Worm (Caenorhabditis elegans) whole organism, L4 larva: Measurements from ENCODE around the gene F23F12.13.

Source experiments
- F49E8.2 ChIP-seq: sonication (generic microtip); optimal IDR thresholded peaks from 2 replicates; lab custom pipeline; 2016; ENCODE audit warnings: missing compliant biosample characterization, mild to moderate bottlenecking, missing genetic modification characterization, borderline replicate concordance
- T20F7.1 ChIP-seq: fragments of 200-800 bp; sonication (Bioruptor generic); optimal IDR thresholded peaks from 2 replicates; lab custom pipeline; 2018; ENCODE audit warnings: mild to moderate bottlenecking, missing genetic modification characterization, missing compliant biosample characterization
- Y75B8A.6 ChIP-seq: fragments of 200-800 bp; sonication (Bioruptor generic); IDR thresholded peaks from 2 replicates; pipeline ENCODE4 v1.3.6; 2022; ENCODE audit warnings: missing genetic modification reagents, missing genetic modification characterization, missing compliant biosample characterization
- ZK337.2 ChIP-seq: fragments of 200-800 bp; sonication (Bioruptor generic); IDR thresholded peaks from 2 replicates; pipeline ENCODE4 v1.3.6; 2022; ENCODE audit warnings: missing genetic modification reagents, missing genetic modification characterization, missing compliant biosample characterization
- ZK546.5 ChIP-seq, 2 experiments: sonication (generic microtip); optimal IDR thresholded peaks; 2 replicates each; lab custom pipeline; 2017; ENCODE audit warnings: missing biosample characterization in 2 of 2, missing genetic modification characterization in 2 of 2
- aha-1 ChIP-seq: fragments of 150-350 bp; peaks from one replicate; lab custom pipeline; 2014; ENCODE audit warnings: missing biosample characterization, missing genetic modification characterization
- ceh-44 ChIP-seq: fragments of 200-800 bp; sonication (Bioruptor generic); IDR thresholded peaks from 2 replicates; pipeline ENCODE4 v1.3.6; 2022; ENCODE audit warnings: missing genetic modification reagents, missing genetic modification characterization, missing compliant biosample characterization
- dpl-1 ChIP-seq: fragments of 150-350 bp; optimal IDR thresholded peaks from 2 replicates; lab custom pipeline; 2014; ENCODE audit warnings: missing biosample characterization, missing genetic modification reagents, missing genetic modification characterization
- dve-1 ChIP-seq: sonication (generic microtip); optimal IDR thresholded peaks from 2 replicates; lab custom pipeline; 2017; ENCODE audit warnings: antibody characterized with exemption, mild to moderate bottlenecking, missing genetic modification characterization, missing compliant biosample characterization; ENCODE audit not compliant: insufficient read depth
- fos-1 ChIP-seq: fragments of 150-350 bp; optimal IDR thresholded peaks from 2 replicates; lab custom pipeline; 2014; ENCODE audit warnings: missing biosample characterization, missing genetic modification characterization
- hif-1 ChIP-seq, 2 experiments: sonication (generic microtip); optimal IDR thresholded peaks; 2 replicates each; lab custom pipeline; 2016 to 2017; ENCODE audit warnings: missing compliant biosample characterization in 2 of 2, missing genetic modification characterization in 2 of 2, missing genetic modification reagents in 2 of 2, missing genotype in 2 of 2, mild to moderate bottlenecking in 1 of 2
- hlh-30 ChIP-seq: sonication (generic microtip); optimal IDR thresholded peaks from 2 replicates; lab custom pipeline; 2017; ENCODE audit warnings: antibody characterized with exemption, mild to moderate bottlenecking, missing genetic modification characterization, missing compliant biosample characterization; ENCODE audit not compliant: insufficient read depth
- lin-1 ChIP-seq: fragments of 200-800 bp; sonication (Bioruptor generic); IDR thresholded peaks from 2 replicates; pipeline ENCODE4 v1.3.6; 2022; ENCODE audit warnings: missing genetic modification reagents, missing genetic modification characterization, missing compliant biosample characterization
- lin-13 ChIP-seq: fragments of 150-350 bp; optimal IDR thresholded peaks from 2 replicates; lab custom pipeline; 2014; ENCODE audit warnings: missing biosample characterization, missing genetic modification reagents, missing genetic modification characterization
- lin-29 ChIP-seq: fragments of 200-800 bp; sonication (Bioruptor generic); IDR thresholded peaks from 2 replicates; pipeline ENCODE4 v1.3.6; 2022; ENCODE audit warnings: missing genetic modification reagents, missing genetic modification characterization, missing compliant biosample characterization
- lin-38 ChIP-seq: fragments of 200-800 bp; sonication (Bioruptor generic); IDR thresholded peaks from 2 replicates; pipeline ENCODE4 v1.3.6; 2022; ENCODE audit warnings: missing genetic modification reagents, missing genetic modification characterization, missing compliant biosample characterization
- lir-3 ChIP-seq: sonication (generic microtip); optimal IDR thresholded peaks from 2 replicates; lab custom pipeline; 2016; ENCODE audit warnings: mild to moderate bottlenecking, missing genetic modification characterization, missing compliant biosample characterization
- lsy-2 ChIP-seq, 2 experiments: fragments of 150-350 bp in 1 of 2; sonication (generic microtip) in 1 of 2; optimal IDR thresholded peaks; 2 replicates each; lab custom pipeline; 2014 to 2017; ENCODE audit warnings: missing biosample characterization in 2 of 2, missing genetic modification characterization in 2 of 2
- mdt-29 ChIP-seq: fragments of 200-800 bp; sonication (Bioruptor generic); IDR thresholded peaks from 2 replicates; pipeline ENCODE4 v1.3.6; 2022; ENCODE audit warnings: missing genetic modification reagents, missing genetic modification characterization, missing compliant biosample characterization
- mes-2 ChIP-seq: sonication (generic microtip); optimal IDR thresholded peaks from 2 replicates; lab custom pipeline; 2016; ENCODE audit warnings: missing genotype, mild to moderate bottlenecking, missing genetic modification characterization, missing compliant biosample characterization; ENCODE audit not compliant: poor library complexity, severe bottlenecking
- mxl-2 ChIP-seq: fragments of 200-800 bp; sonication (Bioruptor generic); conservative IDR thresholded peaks from 2 replicates; pipeline ENCODE4 v1.3.6; 2022; ENCODE audit warnings: missing genetic modification reagents, missing genetic modification characterization, missing compliant biosample characterization
- nhr-111 ChIP-seq: fragments of 200-800 bp; sonication (Bioruptor generic); optimal IDR thresholded peaks from 2 replicates; lab custom pipeline; 2018; ENCODE audit warnings: mild to moderate bottlenecking, missing genetic modification characterization, missing compliant biosample characterization
- nhr-48 ChIP-seq: sonication (generic microtip); optimal IDR thresholded peaks from 2 replicates; lab custom pipeline; 2016; ENCODE audit warnings: mild to moderate bottlenecking, missing genetic modification characterization, missing compliant biosample characterization
- saeg-2 ChIP-seq: fragments of 200-800 bp; sonication (Bioruptor generic); IDR thresholded peaks from 2 replicates; pipeline ENCODE4 v1.3.6; 2022; ENCODE audit warnings: missing genetic modification reagents, missing genetic modification characterization, missing compliant biosample characterization
- skn-1 ChIP-seq: fragments of 150-350 bp; optimal IDR thresholded peaks from 2 replicates; lab custom pipeline; 2014; ENCODE audit warnings: missing biosample characterization, missing genetic modification characterization
- snpc-4 ChIP-seq: fragments of 150-350 bp; optimal IDR thresholded peaks from 2 replicates; lab custom pipeline; 2014; ENCODE audit warnings: missing biosample characterization, missing genetic modification characterization
- tag-97 ChIP-seq: fragments of 200-800 bp; sonication (Bioruptor generic); IDR thresholded peaks from 2 replicates; pipeline ENCODE4 v1.3.6; 2022; ENCODE audit warnings: missing genetic modification characterization, missing compliant biosample characterization
- tra-1 ChIP-seq: fragments of 200-800 bp; sonication (Bioruptor generic); IDR thresholded peaks from 2 replicates; pipeline ENCODE4 v1.3.6; 2022; ENCODE audit warnings: missing genetic modification reagents, missing genetic modification characterization, missing compliant biosample characterization
- unc-130 ChIP-seq: sonication (generic microtip); optimal IDR thresholded peaks from 2 replicates; lab custom pipeline; 2016; ENCODE audit warnings: missing genetic modification reagents, missing genetic modification characterization, missing compliant biosample characterization
- unc-62 ChIP-seq, 3 experiments: fragments of 150-350 bp in 1 of 3; sonication (generic microtip); optimal IDR thresholded peaks in 2 of 3; peaks in 1 of 3; 1 replicate in 1 of 3; 2 replicates in 2 of 3; lab custom pipeline; 2014 to 2017; ENCODE audit warnings: missing biosample characterization in 3 of 3, missing genetic modification characterization in 3 of 3, missing genetic modification reagents in 3 of 3, missing genotype in 1 of 3
- vab-7 ChIP-seq: fragments of 200-800 bp; sonication (Bioruptor generic); IDR thresholded peaks from 2 replicates; pipeline ENCODE4 v1.3.6; 2022; ENCODE audit warnings: missing genetic modification reagents, missing genetic modification characterization, missing compliant biosample characterization
- zip-2 ChIP-seq: fragments of 150-350 bp; optimal IDR thresholded peaks from 2 replicates; lab custom pipeline; 2014; ENCODE audit warnings: missing biosample characterization, missing genetic modification characterization
- ztf-11 ChIP-seq: fragments of 150-350 bp; optimal IDR thresholded peaks from 2 replicates; lab custom pipeline; 2014; ENCODE audit warnings: missing biosample characterization, missing genetic modification characterization

The F23F12.13 gene

DNA sequence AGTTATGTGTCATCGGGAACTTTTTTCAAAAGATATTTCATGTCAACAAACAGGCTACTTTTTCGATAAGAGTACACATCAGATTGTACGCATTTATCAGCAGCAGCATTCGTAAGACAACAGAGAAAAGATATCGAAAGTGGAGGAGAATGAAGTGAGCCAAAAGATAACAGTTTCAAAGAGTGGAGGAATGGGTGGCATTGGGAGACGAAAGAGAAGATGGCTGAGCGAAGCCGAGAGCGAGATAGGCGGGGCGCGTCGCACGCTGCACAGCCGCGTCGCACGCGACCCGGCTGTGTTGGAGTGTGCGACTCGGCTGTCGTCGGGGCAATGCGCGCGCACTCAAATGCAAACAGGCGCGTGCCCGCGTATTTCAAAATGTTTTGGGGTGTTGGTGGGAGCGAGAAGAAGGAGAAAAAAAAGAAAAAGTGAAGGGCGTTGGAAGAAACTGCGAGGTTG lies 31.3 kb upstream of the F23F12.13 start (continued):
- TF ChIP-seq F49E8.2 (tag; lab: Kevin White, UChicago) (no peak), ZK546.5 (tag; optimal IDR thresholded peaks at IDR 0.05; lab: Kevin White, UChicago) (no peak), hif-1 (tag; optimal IDR thresholded peaks at IDR 0.05; lab: Kevin White, UChicago) (peak in 1 of 2 experiments; percentile 85)

DNA sequence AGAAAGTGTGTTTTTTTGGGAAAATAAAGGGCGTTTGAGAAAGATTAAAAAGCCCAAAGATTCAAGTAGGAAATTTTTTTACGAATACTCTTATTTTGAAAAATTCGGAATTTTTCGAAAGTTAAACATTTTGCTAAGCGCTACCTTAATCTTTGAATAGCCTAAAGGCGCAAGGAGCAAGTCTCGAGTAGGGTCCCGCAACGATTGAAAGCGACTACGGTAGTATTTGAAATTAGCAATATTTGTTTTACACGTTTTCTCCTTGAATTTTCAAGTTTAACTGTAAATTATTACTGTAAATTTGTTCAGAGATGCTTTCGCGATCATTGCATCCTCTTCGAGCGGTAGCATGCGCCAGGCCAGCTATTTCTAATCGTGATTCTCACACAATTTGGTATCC lies 30.6 kb upstream of the F23F12.13 start, which contains the start of gene nduf-2.2:
TSS of gene nduf-2.2 (plus strand) at position 310 of the 400 bp plus-strand sequence.
- TF ChIP-seq saeg-2 (no peak), lir-3 (no peak), fos-1 (no peak), dve-1 (no peak), skn-1 (no peak), Y75B8A.6 (GFP tag; lab: Robert Waterston, UW) (no peak), zip-2 (tag; lab: Kevin White, UChicago) (no peak), lin-38 (GFP tag; lab: Robert Waterston, UW) (no peak), ZK337.2 (GFP tag; lab: Robert Waterston, UW) (no peak), unc-130 (GFP tag; lab: Kevin White, UChicago) (no peak), nhr-111 (GFP tag; lab: Kevin White, UChicago) (no peak)

DNA sequence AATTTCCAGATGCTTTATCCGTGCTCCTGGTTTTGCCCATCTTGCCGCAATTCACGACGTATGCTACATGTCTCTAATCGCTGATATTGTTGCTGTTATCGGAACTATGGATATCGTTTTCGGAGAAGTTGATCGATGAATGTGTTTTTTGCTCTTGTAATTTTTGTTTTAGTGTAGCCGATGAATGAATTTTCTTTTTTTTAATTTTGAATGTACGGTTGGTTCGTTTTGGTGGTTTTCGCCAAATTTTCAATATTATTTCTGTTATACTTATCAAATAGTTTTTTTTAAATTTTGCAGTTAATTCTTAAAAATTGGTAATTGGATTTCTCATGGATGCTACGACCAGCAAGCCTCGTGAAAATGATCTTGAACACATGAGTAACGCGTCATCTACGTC lies 28.5 kb upstream of the F23F12.13 start, which contains the start of gene T26A5.2:
TSS of gene T26A5.2 (plus strand) at position 301 of the 400 bp plus-strand sequence.
- TF ChIP-seq aha-1 (tag; lab: Kevin White, UChicago) (peak; percentile 4), ztf-11 (no peak)

DNA sequence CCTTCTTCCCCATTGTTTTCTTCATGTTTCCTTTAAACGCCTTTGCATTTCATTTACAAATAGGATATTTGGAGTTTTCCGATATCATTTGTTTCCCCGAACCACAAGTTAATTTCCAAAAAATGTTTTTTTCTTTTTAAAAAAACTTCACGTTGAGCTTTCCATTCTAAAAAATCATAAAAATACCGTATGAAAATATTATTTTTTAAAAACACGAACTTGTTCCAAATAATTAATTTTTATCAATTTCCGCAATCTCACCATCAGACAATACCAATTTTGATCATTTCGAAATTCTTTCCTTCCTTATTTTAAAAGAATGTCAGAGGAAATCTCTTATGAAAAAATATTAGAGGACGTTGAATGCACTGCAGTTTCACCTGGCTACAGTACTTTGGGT lies 24.0 kb upstream of the F23F12.13 start, which contains the start of gene wht-6:
TSS of gene wht-6 (plus strand) at position 301 of the 400 bp plus-strand sequence.
- TF ChIP-seq nhr-48 (tag; lab: Kevin White, UChicago): no peak
- TF ChIP-seq lir-3: no peak
- TF ChIP-seq dpl-1: no peak
- TF ChIP-seq ceh-44 (GFP tag; lab: Robert Waterston, UW): no peak
- TF ChIP-seq lsy-2 (tag; optimal IDR thresholded peaks at IDR 0.05; lab: Kevin White, UChicago): no peak
- no peak for TF ChIP-seq mxl-2 (GFP tag; lab: Robert Waterston, UW)
- TF ChIP-seq tra-1: no peak
- no peak for TF ChIP-seq tag-97 (GFP tag; lab: Robert Waterston, UW)
- no peak for TF ChIP-seq lin-13 (GFP tag; lab: Kevin White, UChicago)
- no peak for TF ChIP-seq lin-29 (GFP tag; lab: Robert Waterston, UW)
- TF ChIP-seq ztf-11: no peak
- TF ChIP-seq vab-7 (GFP tag; lab: Robert Waterston, UW): no peak
- TF ChIP-seq hlh-30 (tag; lab: Kevin White, UChicago): no peak
- TF ChIP-seq mdt-29: no peak
- TF ChIP-seq T20F7.1 (GFP tag; lab: Kevin White, UChicago): no peak

DNA sequence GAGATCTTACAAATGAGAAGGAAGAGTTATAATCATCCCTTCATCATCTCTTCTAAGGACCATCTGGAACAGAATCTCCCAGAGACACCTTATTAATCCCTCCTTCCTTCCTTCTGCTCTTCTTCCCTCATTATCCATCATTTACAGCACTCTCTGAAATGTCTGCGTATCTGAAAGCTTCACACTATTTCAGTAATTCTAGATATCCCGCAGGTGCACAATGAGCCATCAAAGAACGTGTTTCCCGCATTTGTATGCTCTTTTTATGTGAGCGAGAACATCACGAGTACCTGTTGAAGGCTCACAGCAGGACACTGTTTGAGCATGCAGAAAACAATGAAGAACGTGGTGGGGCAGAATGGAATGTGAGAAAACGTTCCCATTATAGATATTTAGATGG lies 19.1 kb upstream of the F23F12.13 start:
- TF ChIP-seq lin-1 (GFP tag; lab: Robert Waterston, UW) (no peak), snpc-4 (no peak), mes-2 (tag; lab: Kevin White, UChicago) (no peak), unc-62 (GFP tag; optimal IDR thresholded peaks at IDR 0.05 in 1 of 2; lab: Kevin White, UChicago) (no peak), unc-62 (tag; optimal IDR thresholded peaks at IDR 0.05; lab: Kevin White, UChicago) (no peak)
